Fruit fly (Drosophila melanogaster) whole organism, embryonic: ENCODE data around the gene CG43693.

Source experiments
- ATbp ChIP-seq: fragments of 200-800 bp; sonication (Bioruptor generic); optimal IDR thresholded peaks from 2 replicates; lab custom pipeline; 2017; ENCODE audit warnings: missing biosample characterization, mild to moderate bottlenecking, missing genetic modification characterization, missing genetic modification reagents
- CG10267 ChIP-seq: fragments of 200-800 bp; sonication (Bioruptor generic); optimal IDR thresholded peaks from 2 replicates; lab custom pipeline; 2018; ENCODE audit warnings: missing biosample characterization, mild to moderate bottlenecking, missing genetic modification characterization, moderate library complexity
- CG11504 ChIP-seq: fragments of 200-800 bp; sonication (Bioruptor generic); optimal IDR thresholded peaks from 3 replicates; lab custom pipeline; 2019; ENCODE audit warnings: missing biosample characterization, mild to moderate bottlenecking, missing genetic modification characterization, moderate library complexity
- CG11560 ChIP-seq: fragments of 200-800 bp; sonication (Bioruptor generic); IDR thresholded peaks from 3 replicates; pipeline ENCODE4 v1.3.6; 2022; ENCODE audit warnings: missing biosample characterization, missing genetic modification characterization
- CG12104 ChIP-seq: fragments of 200-800 bp; sonication (Bioruptor generic); optimal IDR thresholded peaks from 3 replicates; lab custom pipeline; 2016; ENCODE audit warnings: missing biosample characterization, missing genetic modification characterization
- CG13624 ChIP-seq: fragments of 200-800 bp; sonication (Bioruptor generic); optimal IDR thresholded peaks from 2 replicates; lab custom pipeline; 2016; ENCODE audit warnings: missing biosample characterization, missing genetic modification characterization
- CG14965 ChIP-seq: fragments of 200-800 bp; sonication (Bioruptor generic); optimal IDR thresholded peaks from 2 replicates; lab custom pipeline; 2016; ENCODE audit warnings: missing biosample characterization, missing genetic modification characterization, borderline replicate concordance
- CG16863 ChIP-seq: fragments of 200-800 bp; sonication (Bioruptor generic); optimal IDR thresholded peaks from 3 replicates; lab custom pipeline; 2016; ENCODE audit warnings: missing biosample characterization, missing genetic modification characterization
- CG17568 ChIP-seq: fragments of 200-800 bp; sonication (Bioruptor generic); optimal IDR thresholded peaks from 2 replicates; lab custom pipeline; 2018; ENCODE audit warnings: missing biosample characterization, mild to moderate bottlenecking, missing genetic modification characterization, moderate library complexity
- CG2120 ChIP-seq: fragments of 200-800 bp; sonication (Bioruptor generic); optimal IDR thresholded peaks from 3 replicates; lab custom pipeline; 2016; ENCODE audit warnings: missing biosample characterization, missing genetic modification characterization
- CG2678 ChIP-seq: fragments of 200-800 bp; sonication (Bioruptor generic); optimal IDR thresholded peaks from 3 replicates; lab custom pipeline; 2019; ENCODE audit warnings: missing biosample characterization, mild to moderate bottlenecking, missing genetic modification characterization, moderate library complexity
- CG30020 ChIP-seq: fragments of 200-800 bp; optimal IDR thresholded peaks from 2 replicates; lab custom pipeline; 2019; ENCODE audit warnings: missing biosample characterization, mild to moderate bottlenecking, missing genetic modification characterization, moderate library complexity
- CG34422 ChIP-seq: fragments of 200-800 bp; sonication (Bioruptor generic); IDR thresholded peaks from 3 replicates; pipeline ENCODE4 v1.3.6; 2022; ENCODE audit warnings: missing biosample characterization, missing genetic modification characterization
- CG6254 ChIP-seq: fragments of 200-800 bp; sonication (Bioruptor generic); optimal IDR thresholded peaks from 3 replicates; lab custom pipeline; 2017; ENCODE audit warnings: mild to moderate bottlenecking, missing biosample characterization, missing genetic modification reagents, missing genetic modification characterization
- CG7271 ChIP-seq: fragments of 200-800 bp; sonication (Bioruptor generic); optimal IDR thresholded peaks from 2 replicates; lab custom pipeline; 2018; ENCODE audit warnings: missing biosample characterization, mild to moderate bottlenecking, missing genetic modification characterization, moderate library complexity
- CG7987 ChIP-seq: fragments of 200-800 bp; sonication (Bioruptor generic); optimal IDR thresholded peaks from 2 replicates; lab custom pipeline; 2018; ENCODE audit warnings: missing biosample characterization, mild to moderate bottlenecking, missing genetic modification characterization, moderate library complexity
- CG8765 ChIP-seq: fragments of 200-800 bp; sonication (Bioruptor generic); IDR thresholded peaks from 2 replicates; pipeline ENCODE4 v1.3.6; 2022; ENCODE audit warnings: missing biosample characterization, missing genetic modification characterization
- CG9727 ChIP-seq: fragments of 200-800 bp; sonication (Bioruptor generic); optimal IDR thresholded peaks from 3 replicates; lab custom pipeline; 2017; ENCODE audit warnings: missing biosample characterization, mild to moderate bottlenecking, missing genetic modification characterization
- H2.0 ChIP-seq: fragments of 200-800 bp; sonication (Bioruptor generic); IDR thresholded peaks from 2 replicates; pipeline ENCODE4 v1.3.6; 2022; ENCODE audit warnings: missing biosample characterization, missing genetic modification characterization
- HLHmδ ChIP-seq: fragments of 200-800 bp; sonication (Bioruptor generic); optimal IDR thresholded peaks from 2 replicates; lab custom pipeline; 2018; ENCODE audit warnings: missing biosample characterization, mild to moderate bottlenecking, missing genetic modification characterization, moderate library complexity
- Hmr ChIP-seq: fragments of 200-800 bp; sonication (Bioruptor generic); optimal IDR thresholded peaks from 3 replicates; lab custom pipeline; 2017; ENCODE audit warnings: mild to moderate bottlenecking, missing biosample characterization, missing genetic modification reagents, missing genetic modification characterization
- Kr ChIP-seq: fragments of 200-800 bp; sonication (Bioruptor generic); optimal IDR thresholded peaks from 2 replicates; lab custom pipeline; 2017; ENCODE audit warnings: missing biosample characterization, mild to moderate bottlenecking, missing genetic modification characterization
- Pdp1 ChIP-seq, 2 experiments: fragments of 200-800 bp; sonication (Bioruptor generic); optimal IDR thresholded peaks; 3 replicates each; lab custom pipeline; 2016; ENCODE audit warnings: missing biosample characterization in 2 of 2, missing genetic modification characterization in 2 of 2, mild to moderate bottlenecking in 1 of 2, moderate library complexity in 1 of 2
- Ravus ChIP-seq: fragments of 200-800 bp; sonication (Bioruptor generic); IDR thresholded peaks from 2 replicates; pipeline ENCODE4 v1.3.6; 2022; ENCODE audit warnings: missing biosample characterization, missing genetic modification characterization
- Sry-β ChIP-seq: fragments of 200-800 bp; sonication (Bioruptor generic); optimal IDR thresholded peaks from 2 replicates; lab custom pipeline; 2018; ENCODE audit warnings: missing biosample characterization, mild to moderate bottlenecking, missing genetic modification characterization, moderate library complexity
- amos ChIP-seq: fragments of 200-800 bp; sonication (Bioruptor generic); IDR thresholded peaks from 2 replicates; pipeline ENCODE4 v1.3.6; 2022; ENCODE audit warnings: missing biosample characterization, missing genetic modification characterization; ENCODE audit not compliant: partially characterized antibody
- aop ChIP-seq: fragments of 200-800 bp; sonication (Bioruptor generic); IDR thresholded peaks from 2 replicates; pipeline ENCODE4 v1.3.6; 2022; ENCODE audit warnings: missing biosample characterization, missing genetic modification characterization
- az2 ChIP-seq: fragments of 200-800 bp; sonication (Bioruptor generic); optimal IDR thresholded peaks from 3 replicates; lab custom pipeline; 2016; ENCODE audit warnings: missing biosample characterization, missing genetic modification characterization
- dpn ChIP-seq, 2 experiments: fragments of 200-800 bp; sonication (Bioruptor generic); optimal IDR thresholded peaks; 3 replicates each; lab custom pipeline; 2016; ENCODE audit warnings: missing biosample characterization in 2 of 2, missing genetic modification characterization in 2 of 2
- eve ChIP-seq, 2 experiments: fragments of >200 bp; optimal IDR thresholded peaks; 2 replicates each; lab custom pipeline; 2017; ENCODE audit warnings: missing biosample characterization in 2 of 2, missing genetic modification characterization in 2 of 2
- fu2 ChIP-seq: fragments of 200-800 bp; sonication (Bioruptor generic); optimal IDR thresholded peaks from 2 replicates; lab custom pipeline; 2016; ENCODE audit warnings: missing biosample characterization, missing genetic modification characterization
- gro ChIP-seq: fragments of 200-800 bp; sonication (Bioruptor generic); optimal IDR thresholded peaks from 2 replicates; lab custom pipeline; 2016; ENCODE audit warnings: missing biosample characterization, missing genetic modification characterization
- hb ChIP-seq: fragments of 200-800 bp; sonication (Bioruptor generic); IDR thresholded peaks from 3 replicates; pipeline ENCODE4 v1.3.6; 2022; ENCODE audit warnings: missing biosample characterization, missing genetic modification characterization; ENCODE audit not compliant: partially characterized antibody
- ind ChIP-seq: fragments of 200-800 bp; sonication (Bioruptor generic); optimal IDR thresholded peaks from 3 replicates; lab custom pipeline; 2016; ENCODE audit warnings: missing biosample characterization, missing genetic modification characterization
- kay ChIP-seq: fragments of 200-800 bp; sonication (Bioruptor generic); optimal IDR thresholded peaks from 2 replicates; lab custom pipeline; 2016; ENCODE audit warnings: missing biosample characterization, missing genetic modification characterization
- kni ChIP-seq: fragments of 200-800 bp; sonication (Bioruptor generic); optimal IDR thresholded peaks from 3 replicates; lab custom pipeline; 2017; ENCODE audit warnings: mild to moderate bottlenecking, missing biosample characterization, missing genetic modification reagents, missing genetic modification characterization
- mam ChIP-seq: fragments of 200-800 bp; sonication (Bioruptor generic); optimal IDR thresholded peaks from 3 replicates; lab custom pipeline; 2016; ENCODE audit warnings: missing biosample characterization, missing genetic modification characterization
- mld ChIP-seq: fragments of 200-800 bp; sonication (Bioruptor generic); IDR thresholded peaks from 3 replicates; pipeline ENCODE4 v1.3.6; 2022; ENCODE audit warnings: missing biosample characterization, missing genetic modification characterization; ENCODE audit not compliant: partially characterized antibody
- nerfin-1 ChIP-seq: fragments of 200-800 bp; sonication (Bioruptor generic); optimal IDR thresholded peaks from 3 replicates; lab custom pipeline; 2019; ENCODE audit warnings: missing biosample characterization, mild to moderate bottlenecking, missing genetic modification characterization, moderate library complexity
- nmo ChIP-seq: fragments of 200-800 bp; sonication (Bioruptor generic); optimal IDR thresholded peaks from 2 replicates; lab custom pipeline; 2018; ENCODE audit warnings: missing biosample characterization, mild to moderate bottlenecking, missing genetic modification characterization, moderate library complexity
- oc ChIP-seq: fragments of 200-800 bp; sonication (Bioruptor generic); optimal IDR thresholded peaks from 2 replicates; lab custom pipeline; 2018; ENCODE audit warnings: missing biosample characterization, mild to moderate bottlenecking, missing genetic modification characterization, moderate library complexity
- pfk ChIP-seq: fragments of 200-800 bp; sonication (Bioruptor generic); optimal IDR thresholded peaks from 2 replicates; lab custom pipeline; 2018; ENCODE audit warnings: missing biosample characterization, mild to moderate bottlenecking, missing genetic modification characterization, moderate library complexity
- sd ChIP-seq: fragments of 200-800 bp; sonication (Bioruptor generic); optimal IDR thresholded peaks from 3 replicates; lab custom pipeline; 2018; ENCODE audit warnings: missing biosample characterization, mild to moderate bottlenecking, missing genetic modification characterization, moderate library complexity
- sens ChIP-seq: fragments of 200-800 bp; sonication (Bioruptor generic); peaks from one replicate; lab custom pipeline; 2016; ENCODE audit warnings: missing biosample characterization, missing genetic modification characterization
- sob ChIP-seq: fragments of 200-800 bp; sonication (Bioruptor generic); IDR thresholded peaks from 2 replicates; pipeline ENCODE4 v1.3.6; 2022; ENCODE audit warnings: missing biosample characterization, missing genetic modification characterization
- sqz ChIP-seq: fragments of 200-800 bp; sonication (Bioruptor generic); optimal IDR thresholded peaks from 3 replicates; lab custom pipeline; 2018; ENCODE audit warnings: missing biosample characterization, mild to moderate bottlenecking, missing genetic modification characterization
- tap ChIP-seq: fragments of 200-800 bp; optimal IDR thresholded peaks from 3 replicates; lab custom pipeline; 2019; ENCODE audit warnings: missing biosample characterization, mild to moderate bottlenecking, missing genetic modification characterization, moderate library complexity
- wor ChIP-seq: fragments of 200-800 bp; sonication (Bioruptor generic); IDR thresholded peaks from 2 replicates; pipeline ENCODE4 v1.3.6; 2022; ENCODE audit warnings: missing biosample characterization, missing genetic modification characterization
- yki ChIP-seq: fragments of >200 bp; optimal IDR thresholded peaks from 3 replicates; lab custom pipeline; 2018

CG43693 gene

DNA sequence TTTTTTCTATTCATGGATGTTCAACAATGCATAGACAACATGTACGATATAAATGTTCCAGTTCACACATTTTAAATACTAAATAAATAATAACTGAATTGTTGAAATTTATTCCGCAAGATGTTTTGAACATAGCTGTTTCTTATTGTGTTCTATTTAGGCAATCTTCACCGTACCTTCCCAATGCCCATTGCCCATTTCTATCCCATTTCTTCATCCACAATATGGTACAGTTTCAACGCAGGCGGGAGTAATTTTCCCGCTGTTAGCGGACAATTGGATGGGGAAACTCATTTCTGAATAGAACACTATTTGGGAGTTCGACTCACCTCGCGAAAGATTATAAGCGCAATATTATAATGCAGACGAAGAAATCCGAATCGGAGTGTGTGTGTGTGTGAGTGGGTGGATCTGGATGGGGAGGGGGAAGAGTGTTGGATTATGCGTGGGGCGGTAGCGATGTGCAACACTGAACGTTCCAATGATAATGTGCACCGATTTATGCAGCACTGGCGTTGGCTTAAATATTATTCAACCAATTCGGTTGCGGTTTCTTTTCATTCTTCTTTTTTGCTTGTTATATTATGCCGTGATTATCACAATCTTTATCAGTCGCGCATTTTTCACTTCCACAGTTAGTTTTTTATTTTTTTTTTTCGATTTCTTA is 40.9 kb upstream of the CG43693 start (continued):
- no peak for TF ChIP-seq tap (tag; lab: Kevin White, UChicago)
- peak; percentile 27 for TF ChIP-seq nmo (GFP tag; lab: Kevin White, UChicago)
- TF ChIP-seq wor (GFP tag; lab: Robert Waterston, UW) = no peak
- peak; percentile 27 for TF ChIP-seq az2
- peak; percentile 7 for TF ChIP-seq CG11504 (tag; lab: Kevin White, UChicago)
- TF ChIP-seq sqz = peak; percentile 56
- TF ChIP-seq CG12104 (GFP tag; lab: Kevin White, UChicago) = no peak
- TF ChIP-seq CG30020 = no peak
- no peak for TF ChIP-seq CG7271
- no peak for TF ChIP-seq Kr (GFP tag; lab: Kevin White, UChicago)
- TF ChIP-seq CG6254 (GFP tag; lab: Kevin White, UChicago) = peak; percentile 26
- TF ChIP-seq CG14965 (GFP tag; lab: Kevin White, UChicago) = no peak
- TF ChIP-seq CG7987 (GFP tag; lab: Kevin White, UChicago) = no peak
- no peak for TF ChIP-seq ATbp (GFP tag; lab: Kevin White, UChicago)
- TF ChIP-seq CG13624 (GFP tag; lab: Kevin White, UChicago) = peak; percentile 74
- peak; percentile 34 for TF ChIP-seq sd (tag; lab: Kevin White, UChicago)
- TF ChIP-seq CG2120 (GFP tag; lab: Kevin White, UChicago) = peak; percentile 48
- TF ChIP-seq mld (GFP tag; lab: Robert Waterston, UW) = no peak
- no peak for TF ChIP-seq CG8765 (GFP tag; lab: Robert Waterston, UW)
- TF ChIP-seq dpn (GFP tag; optimal IDR thresholded peaks at IDR 0.05; lab: Kevin White, UChicago) = peak; percentile 68 to 74
- no peak for TF ChIP-seq CG11560 (tag; lab: Robert Waterston, UW)
- no peak for TF ChIP-seq yki
- peak; percentile 44 for TF ChIP-seq ind
- peak; percentile 59 for TF ChIP-seq Hmr
- peak; percentile 58; the same call in 2 of the 3 replicates for TF ChIP-seq CG34422
- TF ChIP-seq eve (GFP tag; optimal IDR thresholded peaks at IDR 0.05; lab: Kevin White, UChicago) = peak in 1 of 2 experiments; percentile 58
- TF ChIP-seq sens = peak; percentile 6
- peak; percentile 94 for TF ChIP-seq CG10267 (tag; lab: Kevin White, UChicago)
- 0 out of 2 replicates have a peak, but pooled peaks have one; percentile 21 for TF ChIP-seq amos (GFP tag; lab: Robert Waterston, UW)
- no peak for TF ChIP-seq Sry-β (GFP tag; lab: Kevin White, UChicago)
- TF ChIP-seq oc (tag; lab: Kevin White, UChicago) = peak; percentile 62
- no peak for TF ChIP-seq aop (GFP tag; lab: Robert Waterston, UW)
- peak; percentile 37 to 98 for TF ChIP-seq Pdp1 (GFP tag; optimal IDR thresholded peaks at IDR 0.05; lab: Kevin White, UChicago)
- no peak for TF ChIP-seq CG17568
- peak; percentile 34 for TF ChIP-seq fu2 (GFP tag; lab: Kevin White, UChicago)
- TF ChIP-seq mam (GFP tag; lab: Kevin White, UChicago) = peak; percentile 64
- peak; percentile 47 for TF ChIP-seq gro (GFP tag; lab: Kevin White, UChicago)
- no peak for TF ChIP-seq Ravus
- no peak for TF ChIP-seq pfk (GFP tag; lab: Kevin White, UChicago)
- TF ChIP-seq hb (GFP tag; lab: Robert Waterston, UW) = no peak
- TF ChIP-seq kay (GFP tag; lab: Kevin White, UChicago) = peak; percentile 43
- peak; percentile 78 for TF ChIP-seq sob (GFP tag; lab: Robert Waterston, UW)
- TF ChIP-seq CG16863 = peak; percentile 42
- peak; percentile 33 for TF ChIP-seq HLHmδ (GFP tag; lab: Kevin White, UChicago)
- no peak for TF ChIP-seq CG2678 (tag; lab: Kevin White, UChicago)
- TF ChIP-seq H2.0 (GFP tag; lab: Robert Waterston, UW) = peak; percentile 19; the same call in 1 of the 2 replicates
- TF ChIP-seq CG9727 (GFP tag; lab: Kevin White, UChicago) = peak; percentile 47
- TF ChIP-seq kni = peak; percentile 79
- no peak for TF ChIP-seq nerfin-1 (tag; lab: Kevin White, UChicago)
